Worm (Caenorhabditis elegans) whole organism, L1 larva: ENCODE measurements around the gene agt-1.
A peak's percentile ranks its signal among the peaks of the same experiment; 100 is the strongest.

ENCODE experiments used
- C16A3.4 ChIP-seq: fragments of 150-350 bp; optimal IDR thresholded peaks from 2 replicates; lab custom pipeline; 2014; ENCODE audit warnings: missing biosample characterization, missing genetic modification characterization
- C34B4.2 ChIP-seq: sonication (generic microtip); optimal IDR thresholded peaks from 2 replicates; lab custom pipeline; 2017; ENCODE audit warnings: mild to moderate bottlenecking, missing genetic modification characterization, missing compliant biosample characterization
- F16B12.6 ChIP-seq: fragments of 150-350 bp; optimal IDR thresholded peaks from 2 replicates; lab custom pipeline; 2014; ENCODE audit warnings: missing biosample characterization, missing genetic modification characterization
- Y116A8C.19 ChIP-seq: sonication (generic microtip); optimal IDR thresholded peaks from 2 replicates; lab custom pipeline; 2016; ENCODE audit warnings: missing compliant biosample characterization, missing genetic modification characterization, borderline replicate concordance
- aha-1 ChIP-seq: fragments of 150-350 bp; optimal IDR thresholded peaks from 2 replicates; lab custom pipeline; 2014; ENCODE audit warnings: missing biosample characterization, missing genetic modification characterization
- alr-1 ChIP-seq: fragments of 200-800 bp; sonication (Bioruptor generic); optimal IDR thresholded peaks from 2 replicates; lab custom pipeline; 2018; ENCODE audit warnings: borderline replicate concordance, mild to moderate bottlenecking, missing genetic modification characterization, missing compliant biosample characterization
- aly-2 ChIP-seq: fragments of 150-350 bp; optimal IDR thresholded peaks from 2 replicates; lab custom pipeline; 2014; ENCODE audit warnings: missing biosample characterization, missing genetic modification characterization
- blmp-1 ChIP-seq: fragments of 150-350 bp; optimal IDR thresholded peaks from 2 replicates; lab custom pipeline; 2014; ENCODE audit warnings: missing biosample characterization, missing genetic modification characterization
- ceh-88 ChIP-seq: fragments of 200-800 bp; sonication (Bioruptor generic); IDR thresholded peaks from 2 replicates; pipeline ENCODE4 v1.3.6; 2022; ENCODE audit warnings: missing genetic modification characterization, missing compliant biosample characterization
- ces-1 ChIP-seq: fragments of 150-350 bp; optimal IDR thresholded peaks from 2 replicates; lab custom pipeline; 2014; ENCODE audit warnings: missing biosample characterization, missing genetic modification reagents, missing genetic modification characterization
- dpl-1 ChIP-seq, 3 experiments: fragments of 150-350 bp in 2 of 3; sonication (generic microtip) in 1 of 3; optimal IDR thresholded peaks; 2 replicates each; lab custom pipeline; 2014 to 2017; ENCODE audit warnings: missing biosample characterization in 3 of 3, missing genetic modification characterization in 3 of 3, missing genetic modification reagents in 3 of 3
- dsc-1 ChIP-seq: sonication (generic microtip); optimal IDR thresholded peaks from 2 replicates; lab custom pipeline; 2016; ENCODE audit warnings: mild to moderate bottlenecking, missing genetic modification characterization, missing compliant biosample characterization
- egl-13 ChIP-seq: sonication (generic microtip); optimal IDR thresholded peaks from 2 replicates; lab custom pipeline; 2016; ENCODE audit warnings: missing genotype, missing genetic modification reagents, missing genetic modification characterization, missing compliant biosample characterization
- fkh-8 ChIP-seq: sonication (generic microtip); optimal IDR thresholded peaks from 2 replicates; lab custom pipeline; 2016; ENCODE audit warnings: mild to moderate bottlenecking, missing genetic modification characterization, missing compliant biosample characterization
- fos-1 ChIP-seq: fragments of 150-350 bp; optimal IDR thresholded peaks from 2 replicates; lab custom pipeline; 2014; ENCODE audit warnings: missing biosample characterization, missing genetic modification characterization
- grh-1 ChIP-seq: fragments of 200-800 bp; sonication (Bioruptor generic); IDR thresholded peaks from 2 replicates; pipeline ENCODE4 v1.3.6; 2022; ENCODE audit warnings: missing genetic modification reagents, missing genetic modification characterization, missing compliant biosample characterization
- hlh-17 ChIP-seq: fragments of 200-800 bp; sonication (Bioruptor generic); optimal IDR thresholded peaks from 2 replicates; lab custom pipeline; 2018; ENCODE audit warnings: missing genetic modification characterization, mild to moderate bottlenecking, missing compliant biosample characterization, moderate library complexity, borderline replicate concordance
- hlh-4 ChIP-seq: sonication (generic microtip); optimal IDR thresholded peaks from 2 replicates; lab custom pipeline; 2016; ENCODE audit warnings: mild to moderate bottlenecking, missing genetic modification characterization, missing compliant biosample characterization
- hpl-2 ChIP-seq: fragments of 150-350 bp; optimal IDR thresholded peaks from 2 replicates; lab custom pipeline; 2014; ENCODE audit warnings: missing biosample characterization, missing genetic modification reagents, missing genetic modification characterization
- irx-1 ChIP-seq: sonication (generic microtip); optimal IDR thresholded peaks from 2 replicates; lab custom pipeline; 2016; ENCODE audit warnings: missing genetic modification characterization, missing compliant biosample characterization
- jun-1 ChIP-seq: fragments of 150-350 bp; optimal IDR thresholded peaks from 2 replicates; lab custom pipeline; 2014; ENCODE audit warnings: missing biosample characterization, missing genetic modification reagents, missing genetic modification characterization
- lin-14 ChIP-seq: fragments of 200-800 bp; sonication (Bioruptor generic); optimal IDR thresholded peaks from 2 replicates; lab custom pipeline; 2018; ENCODE audit warnings: mild to moderate bottlenecking, missing genetic modification characterization, moderate library complexity, missing compliant biosample characterization
- lin-35 ChIP-seq, 2 experiments: fragments of 150-350 bp; optimal IDR thresholded peaks; 2 replicates each; lab custom pipeline; 2014; ENCODE audit warnings: missing biosample characterization in 2 of 2, missing genetic modification characterization in 2 of 2, missing genetic modification reagents in 2 of 2
- lin-39 ChIP-seq: fragments of 150-350 bp; optimal IDR thresholded peaks from 2 replicates; lab custom pipeline; 2014; ENCODE audit warnings: missing biosample characterization, missing genetic modification reagents, missing genetic modification characterization
- lir-3 ChIP-seq: sonication (generic microtip); optimal IDR thresholded peaks from 2 replicates; lab custom pipeline; 2016; ENCODE audit warnings: mild to moderate bottlenecking, missing genetic modification characterization, moderate library complexity, missing compliant biosample characterization; ENCODE audit not compliant: poor library complexity
- lsy-2 ChIP-seq, 2 experiments: fragments of 150-350 bp; optimal IDR thresholded peaks; 2 replicates each; lab custom pipeline; 2014; ENCODE audit warnings: missing biosample characterization in 2 of 2, missing genetic modification characterization in 2 of 2
- mab-9 ChIP-seq: fragments of 200-800 bp; sonication (Bioruptor generic); IDR thresholded peaks from 2 replicates; pipeline ENCODE4 v1.3.6; 2022; ENCODE audit warnings: missing genetic modification reagents, missing genetic modification characterization, missing compliant biosample characterization
- mef-2 ChIP-seq: fragments of 150-350 bp; optimal IDR thresholded peaks from 2 replicates; lab custom pipeline; 2014; ENCODE audit warnings: missing biosample characterization, missing genetic modification characterization
- mep-1 ChIP-seq: fragments of 150-350 bp; optimal IDR thresholded peaks from 2 replicates; lab custom pipeline; 2014; ENCODE audit warnings: missing biosample characterization, missing genetic modification characterization
- nhr-11 ChIP-seq: fragments of 150-350 bp; optimal IDR thresholded peaks from 2 replicates; lab custom pipeline; 2014; ENCODE audit warnings: missing biosample characterization, missing genetic modification characterization
- nhr-237 ChIP-seq: fragments of 150-350 bp; optimal IDR thresholded peaks from 2 replicates; lab custom pipeline; 2014; ENCODE audit warnings: missing biosample characterization, missing genetic modification characterization
- nhr-47 ChIP-seq: sonication (generic microtip); optimal IDR thresholded peaks from 2 replicates; lab custom pipeline; 2016; ENCODE audit warnings: mild to moderate bottlenecking, missing genetic modification characterization, moderate library complexity, missing compliant biosample characterization
- nhr-71 ChIP-seq: sonication (generic microtip); optimal IDR thresholded peaks from 2 replicates; lab custom pipeline; 2016; ENCODE audit warnings: mild to moderate bottlenecking, missing genetic modification characterization, moderate library complexity, missing compliant biosample characterization
- nhr-76 ChIP-seq: sonication (generic microtip); optimal IDR thresholded peaks from 2 replicates; lab custom pipeline; 2017; ENCODE audit warnings: missing biosample characterization, missing genetic modification characterization
- nhr-77 ChIP-seq: fragments of 150-350 bp; optimal IDR thresholded peaks from 2 replicates; lab custom pipeline; 2014; ENCODE audit warnings: missing biosample characterization, missing genetic modification characterization
- nhr-90 ChIP-seq: sonication (generic microtip); optimal IDR thresholded peaks from 2 replicates; lab custom pipeline; 2016; ENCODE audit warnings: mild to moderate bottlenecking, missing genetic modification characterization, missing compliant biosample characterization; ENCODE audit not compliant: poor library complexity
- pax-3 ChIP-seq: fragments of 200-800 bp; sonication (Bioruptor generic); optimal IDR thresholded peaks from 2 replicates; lab custom pipeline; 2018; ENCODE audit warnings: mild to moderate bottlenecking, missing genetic modification characterization, moderate library complexity, missing compliant biosample characterization
- pqm-1 ChIP-seq: sonication (generic microtip); optimal IDR thresholded peaks from 3 replicates; lab custom pipeline; 2017; ENCODE audit warnings: missing biosample characterization, missing genetic modification characterization
- skn-1 ChIP-seq: fragments of 150-350 bp; optimal IDR thresholded peaks from 2 replicates; lab custom pipeline; 2014; ENCODE audit warnings: missing biosample characterization, missing genetic modification characterization
- sox-4 ChIP-seq: sonication (generic microtip); optimal IDR thresholded peaks from 2 replicates; lab custom pipeline; 2016; ENCODE audit warnings: missing genetic modification characterization, missing compliant biosample characterization
- sptf-1 ChIP-seq: fragments of 150-350 bp; optimal IDR thresholded peaks from 2 replicates; lab custom pipeline; 2014; ENCODE audit warnings: missing biosample characterization, missing genetic modification characterization
- sup-37 ChIP-seq: fragments of 200-800 bp; sonication (Bioruptor generic); optimal IDR thresholded peaks from 2 replicates; lab custom pipeline; 2018; ENCODE audit warnings: mild to moderate bottlenecking, missing genetic modification characterization, missing compliant biosample characterization
- swsn-7 ChIP-seq: sonication (generic microtip); optimal IDR thresholded peaks from 2 replicates; lab custom pipeline; 2016; ENCODE audit warnings: missing genetic modification characterization, missing compliant biosample characterization
- tbx-2 ChIP-seq: sonication (generic microtip); optimal IDR thresholded peaks from 2 replicates; lab custom pipeline; 2016; ENCODE audit warnings: missing genetic modification characterization, missing compliant biosample characterization
- tlp-1 ChIP-seq: fragments of 150-350 bp; optimal IDR thresholded peaks from 2 replicates; lab custom pipeline; 2014; ENCODE audit warnings: missing biosample characterization, missing genetic modification characterization
- unc-130 ChIP-seq: fragments of 150-350 bp; optimal IDR thresholded peaks from 2 replicates; lab custom pipeline; 2017; ENCODE audit warnings: missing biosample characterization, missing genetic modification characterization, inconsistent platforms
- unc-30 ChIP-seq: sonication (generic microtip); optimal IDR thresholded peaks from 2 replicates; lab custom pipeline; 2017; ENCODE audit warnings: missing biosample characterization, missing genetic modification characterization
- unc-62 ChIP-seq: fragments of 150-350 bp; optimal IDR thresholded peaks from 2 replicates; lab custom pipeline; 2014; ENCODE audit warnings: missing biosample characterization, missing genetic modification reagents, missing genetic modification characterization
- unc-86 ChIP-seq: sonication (generic microtip); optimal IDR thresholded peaks from 2 replicates; lab custom pipeline; 2016; ENCODE audit warnings: missing genetic modification characterization, missing compliant biosample characterization
- unc-98 ChIP-seq: fragments of 200-800 bp; sonication (Bioruptor generic); IDR thresholded peaks from 2 replicates; pipeline ENCODE4 v1.3.6; 2022; ENCODE audit warnings: missing genetic modification characterization, missing compliant biosample characterization
- ztf-11 ChIP-seq, 2 experiments: sonication (generic microtip); optimal IDR thresholded peaks; 2 replicates each; lab custom pipeline; 2016 to 2017; ENCODE audit warnings: missing genetic modification characterization in 2 of 2, missing biosample characterization in 1 of 2, missing compliant biosample characterization in 1 of 2

agt-1 gene

ce11 chrIV:13386903-13387302 is 17.7 kb upstream of the agt-1 start, which contains the start of gene lsm-3:
TSS of gene lsm-3 (plus strand) at chrIV:13387203.
- no peak for TF ChIP-seq lin-14
- no peak for TF ChIP-seq sox-4 (tag; lab: Kevin White, UChicago)
- TF ChIP-seq skn-1 (tag; lab: Kevin White, UChicago): no peak

ce11 chrIV:13386043-13386442 is 16.8 kb upstream of the agt-1 start, which contains the start of the genes Y62E10A.20, Y62E10A.23 and mdt-9:
TSS of gene Y62E10A.20 (minus strand) at chrIV:13386091.
TSS of gene Y62E10A.23 (plus strand) at chrIV:13386324.
TSS of gene mdt-9 (plus strand) at chrIV:13386380.
- TF ChIP-seq sptf-1 (tag; lab: Kevin White, UChicago) (no peak), mef-2 (no peak), pax-3 (tag; lab: Kevin White, UChicago) (peak; percentile 31), lsy-2 (tag; optimal IDR thresholded peaks at IDR 0.05; lab: Kevin White, UChicago) (peak; percentile 81 to 91), unc-30 (tag; lab: Kevin White, UChicago) (no peak), sox-4 (tag; lab: Kevin White, UChicago) (peak; percentile 18), sup-37 (GFP tag; lab: Kevin White, UChicago) (no peak), aly-2 (tag; lab: Kevin White, UChicago) (peak; percentile 42), nhr-77 (tag; lab: Kevin White, UChicago) (peak; percentile 41), dpl-1 (GFP tag; optimal IDR thresholded peaks at IDR 0.05; lab: Kevin White, UChicago) (peak; percentile 63 to 76 (median 75)), mep-1 (tag; lab: Kevin White, UChicago) (peak; percentile 67), unc-62 (GFP tag; lab: Kevin White, UChicago) (no peak), fkh-8 (tag; lab: Kevin White, UChicago) (peak; percentile 77), mab-9 (no peak), F16B12.6 (tag; lab: Kevin White, UChicago) (peak; percentile 19), tbx-2 (tag; lab: Kevin White, UChicago) (peak; percentile 75), pqm-1 (tag; lab: Kevin White, UChicago) (no peak), tlp-1 (tag; lab: Kevin White, UChicago) (no peak), fos-1 (peak; percentile 67), grh-1 (GFP tag; lab: Robert Waterston, UW) (0 out of 2 replicates have a peak, but pooled peaks have one; percentile 32), alr-1 (tag; lab: Kevin White, UChicago) (no peak), Y116A8C.19 (tag; lab: Kevin White, UChicago) (no peak), C16A3.4 (tag; lab: Kevin White, UChicago) (peak; percentile 94), irx-1 (tag; lab: Kevin White, UChicago) (peak; percentile 54), egl-13 (tag; lab: Kevin White, UChicago) (peak; percentile 31), unc-130 (tag; lab: Kevin White, UChicago) (peak; percentile 90), unc-98 (GFP tag; lab: Robert Waterston, UW) (no peak), ceh-88 (GFP tag; lab: Robert Waterston, UW) (no peak), nhr-90 (peak; percentile 65), hpl-2 (GFP tag; lab: Kevin White, UChicago) (peak; percentile 47), lir-3 (tag; lab: Kevin White, UChicago) (peak; percentile 65), C34B4.2 (tag; lab: Kevin White, UChicago) (no peak), lin-39 (peak; percentile 58), lin-35 (GFP tag; optimal IDR thresholded peaks at IDR 0.05; lab: Kevin White, UChicago) (peak; percentile 78 to 87), nhr-11 (tag; lab: Kevin White, UChicago) (no peak), aha-1 (tag; lab: Kevin White, UChicago) (no peak), ztf-11 (tag; optimal IDR thresholded peaks at IDR 0.05; lab: Kevin White, UChicago) (peak in 1 of 2 experiments; percentile 47), jun-1 (tag; lab: Kevin White, UChicago) (peak; percentile 64), hlh-17 (GFP tag; lab: Kevin White, UChicago) (no peak), nhr-71 (peak; percentile 84), nhr-47 (tag; lab: Kevin White, UChicago) (peak; percentile 84), blmp-1 (tag; lab: Kevin White, UChicago) (peak; percentile 75), nhr-237 (tag; lab: Kevin White, UChicago) (no peak), nhr-76 (tag; lab: Kevin White, UChicago) (no peak), swsn-7 (tag; lab: Kevin White, UChicago) (peak; percentile 74), dsc-1 (tag; lab: Kevin White, UChicago) (peak; percentile 78), ces-1 (GFP tag; lab: Kevin White, UChicago) (no peak), lin-14 (peak; percentile 76), hlh-4 (no peak), unc-86 (tag; lab: Kevin White, UChicago) (peak; percentile 69)
